Worm (Caenorhabditis elegans) whole organism, young adult: ENCODE data around the gene C54D10.10.

Experiments used
- B0035.1 ChIP-seq: sonication (generic microtip); optimal IDR thresholded peaks from 2 replicates; lab custom pipeline; 2016; ENCODE audit warnings: missing genetic modification characterization, mild to moderate bottlenecking, missing compliant biosample characterization, missing genotype, missing genetic modification reagents
- C17E4.6 ChIP-seq: fragments of 200-800 bp; sonication (Bioruptor generic); IDR thresholded peaks from 2 replicates; pipeline ENCODE4 v1.3.6; 2022; ENCODE audit warnings: missing genetic modification reagents, missing genetic modification characterization, missing compliant biosample characterization
- F10E7.11 ChIP-seq: sonication (generic microtip); optimal IDR thresholded peaks from 2 replicates; lab custom pipeline; 2017; ENCODE audit warnings: mild to moderate bottlenecking, missing genetic modification characterization, moderate library complexity, missing compliant biosample characterization
- F22D6.2 ChIP-seq: sonication (generic microtip); optimal IDR thresholded peaks from 2 replicates; lab custom pipeline; 2016; ENCODE audit warnings: mild to moderate bottlenecking, missing genetic modification characterization, missing compliant biosample characterization
- F23B12.7 ChIP-seq: sonication (generic microtip); optimal IDR thresholded peaks from 2 replicates; lab custom pipeline; 2017; ENCODE audit warnings: missing genetic modification characterization, mild to moderate bottlenecking, missing compliant biosample characterization, antibody characterized with exemption, moderate library complexity; ENCODE audit not compliant: insufficient read depth
- K11D2.4 ChIP-seq: fragments of 200-800 bp; sonication (Bioruptor generic); IDR thresholded peaks from 2 replicates; pipeline ENCODE4 v1.3.6; 2022; ENCODE audit warnings: missing genetic modification reagents, missing genetic modification characterization, missing compliant biosample characterization
- T26A5.8 ChIP-seq: sonication (generic microtip); optimal IDR thresholded peaks from 2 replicates; lab custom pipeline; 2016; ENCODE audit warnings: missing genetic modification characterization, missing compliant biosample characterization
- Y53G8AR.9 ChIP-seq: fragments of 200-800 bp; sonication (Bioruptor generic); conservative IDR thresholded peaks from 2 replicates; pipeline ENCODE4 v1.3.6; 2022; ENCODE audit warnings: missing genetic modification reagents, missing genetic modification characterization, missing compliant biosample characterization
- Y95B8A.8 ChIP-seq: fragments of 200-800 bp; sonication (Bioruptor generic); IDR thresholded peaks from 2 replicates; pipeline ENCODE4 v1.3.6; 2022; ENCODE audit warnings: missing genetic modification reagents, missing genetic modification characterization, missing compliant biosample characterization
- ZK185.1 ChIP-seq: sonication (generic microtip); optimal IDR thresholded peaks from 2 replicates; lab custom pipeline; 2016; ENCODE audit warnings: mild to moderate bottlenecking, missing genetic modification characterization, missing compliant biosample characterization; ENCODE audit not compliant: poor library complexity, severe bottlenecking
- akir-1 ChIP-seq: fragments of 200-800 bp; sonication (Bioruptor generic); optimal IDR thresholded peaks from 2 replicates; lab custom pipeline; 2018; ENCODE audit warnings: mild to moderate bottlenecking, missing genetic modification characterization, moderate library complexity, missing compliant biosample characterization
- athp-1 ChIP-seq: sonication (generic microtip); optimal IDR thresholded peaks from 2 replicates; lab custom pipeline; 2017; ENCODE audit warnings: mild to moderate bottlenecking, missing genetic modification characterization, missing compliant biosample characterization
- attf-3 ChIP-seq: fragments of 200-800 bp; sonication (Bioruptor generic); conservative IDR thresholded peaks from 2 replicates; pipeline ENCODE4 v1.3.6; 2022; ENCODE audit warnings: missing genetic modification reagents, missing genetic modification characterization, missing compliant biosample characterization
- attf-5 ChIP-seq: fragments of 200-800 bp; sonication (Bioruptor generic); optimal IDR thresholded peaks from 2 replicates; lab custom pipeline; 2018; ENCODE audit warnings: mild to moderate bottlenecking, missing genetic modification characterization, missing compliant biosample characterization
- attf-6 ChIP-seq: fragments of 200-800 bp; sonication (Bioruptor generic); IDR thresholded peaks from 2 replicates; pipeline ENCODE4 v1.3.6; 2022; ENCODE audit warnings: missing genetic modification reagents, missing genetic modification characterization, missing compliant biosample characterization
- cebp-1 ChIP-seq, 2 experiments: fragments of 200-800 bp in 1 of 2; sonication (Bioruptor generic) in 1 of 2; sonication (generic microtip) in 1 of 2; IDR thresholded peaks in 1 of 2; optimal IDR thresholded peaks in 1 of 2; 2 replicates each; pipeline versions ENCODE4 v1.3.6 to Lab custom; 2017 to 2022; ENCODE audit warnings: missing compliant biosample characterization in 2 of 2, missing genetic modification characterization in 2 of 2, mild to moderate bottlenecking in 1 of 2, missing genetic modification reagents in 1 of 2, moderate library complexity in 1 of 2
- dpff-1 ChIP-seq: sonication (generic microtip); optimal IDR thresholded peaks from 2 replicates; lab custom pipeline; 2017; ENCODE audit warnings: mild to moderate bottlenecking, missing genetic modification characterization, missing compliant biosample characterization
- ekl-4 ChIP-seq: fragments of 200-800 bp; sonication (Bioruptor generic); IDR thresholded peaks from 2 replicates; pipeline ENCODE4 v1.3.6; 2022; ENCODE audit warnings: missing genetic modification reagents, missing genetic modification characterization, missing compliant biosample characterization
- hlh-12 ChIP-seq: sonication (generic microtip); optimal IDR thresholded peaks from 2 replicates; lab custom pipeline; 2016; ENCODE audit warnings: missing genetic modification characterization, missing compliant biosample characterization
- hmg-1.2 ChIP-seq: fragments of 200-800 bp; sonication (Bioruptor generic); IDR thresholded peaks from 2 replicates; pipeline ENCODE4 v1.3.6; 2022; ENCODE audit warnings: missing genetic modification reagents, missing genetic modification characterization, missing compliant biosample characterization
- lag-1 ChIP-seq: fragments of 200-800 bp; sonication (Bioruptor generic); IDR thresholded peaks from 2 replicates; pipeline ENCODE4 v1.3.6; 2022; ENCODE audit warnings: missing genetic modification reagents, missing genetic modification characterization, missing compliant biosample characterization
- let-607 ChIP-seq, 2 experiments: fragments of 200-800 bp in 1 of 2; sonication (Bioruptor generic) in 1 of 2; sonication (generic microtip) in 1 of 2; optimal IDR thresholded peaks; 2 replicates each; lab custom pipeline; 2016 to 2018; ENCODE audit warnings: mild to moderate bottlenecking in 2 of 2, missing compliant biosample characterization in 2 of 2, missing genetic modification characterization in 2 of 2, moderate library complexity in 2 of 2, missing genotype in 1 of 2
- lin-35 ChIP-seq, 3 experiments: fragments of 150-350 bp in 2 of 3; sonication (generic microtip) in 1 of 3; optimal IDR thresholded peaks; 2 replicates each; lab custom pipeline; 2014 to 2018; ENCODE audit warnings: missing biosample characterization in 3 of 3, missing genetic modification characterization in 3 of 3, missing genetic modification reagents in 3 of 3
- lin-40 ChIP-seq: sonication (generic microtip); optimal IDR thresholded peaks from 2 replicates; lab custom pipeline; 2016; ENCODE audit warnings: missing genetic modification characterization, mild to moderate bottlenecking, missing compliant biosample characterization, missing genotype, missing genetic modification reagents
- lin-54 ChIP-seq: fragments of 200-800 bp; sonication (Bioruptor generic); optimal IDR thresholded peaks from 2 replicates; lab custom pipeline; 2018; ENCODE audit warnings: mild to moderate bottlenecking, missing genetic modification characterization, missing compliant biosample characterization
- lsl-1 ChIP-seq: fragments of 200-800 bp; sonication (Bioruptor generic); optimal IDR thresholded peaks from 2 replicates; lab custom pipeline; 2018; ENCODE audit warnings: mild to moderate bottlenecking, missing genetic modification characterization, moderate library complexity, missing compliant biosample characterization
- madf-10 ChIP-seq: sonication (generic microtip); optimal IDR thresholded peaks from 2 replicates; lab custom pipeline; 2016; ENCODE audit warnings: mild to moderate bottlenecking, missing genetic modification characterization, missing compliant biosample characterization
- madf-8 ChIP-seq: fragments of 200-800 bp; sonication (Bioruptor generic); conservative IDR thresholded peaks from 2 replicates; pipeline ENCODE4 v1.3.6; 2022; ENCODE audit warnings: missing genetic modification reagents, missing genetic modification characterization, missing compliant biosample characterization
- mcd-1 ChIP-seq: fragments of 200-800 bp; sonication (Bioruptor generic); IDR thresholded peaks from 2 replicates; pipeline ENCODE4 v1.3.6; 2022; ENCODE audit warnings: missing genetic modification reagents, missing genetic modification characterization, missing compliant biosample characterization
- pbrm-1 ChIP-seq: fragments of 200-800 bp; sonication (Bioruptor generic); IDR thresholded peaks from 2 replicates; pipeline ENCODE4 v1.3.6; 2022; ENCODE audit warnings: missing genetic modification reagents, missing genetic modification characterization, missing compliant biosample characterization
- rcor-1 ChIP-seq: fragments of 200-800 bp; sonication (Bioruptor generic); IDR thresholded peaks from 2 replicates; pipeline ENCODE4 v1.3.6; 2022; ENCODE audit warnings: missing genetic modification reagents, missing genetic modification characterization, missing compliant biosample characterization
- snpc-1.1 ChIP-seq: sonication (generic microtip); optimal IDR thresholded peaks from 2 replicates; lab custom pipeline; 2017; ENCODE audit warnings: missing genetic modification characterization, mild to moderate bottlenecking, missing compliant biosample characterization, antibody characterized with exemption, moderate library complexity, missing genotype, missing genetic modification reagents; ENCODE audit not compliant: insufficient read depth
- snpc-4 ChIP-seq, 5 experiments: fragments of 150-350 bp in 1 of 5; sonication (generic microtip) in 4 of 5; optimal IDR thresholded peaks; 2 replicates each; lab custom pipeline; 2014 to 2018; ENCODE audit warnings: missing genetic modification characterization in 5 of 5, missing biosample characterization in 3 of 5, antibody characterized with exemption in 2 of 5, mild to moderate bottlenecking in 2 of 5, missing compliant biosample characterization in 2 of 5, missing genotype in 2 of 5, moderate library complexity in 2 of 5, missing genetic modification reagents in 1 of 5
- tbp1 ChIP-seq: fragments of 200-800 bp; sonication (Bioruptor generic); optimal IDR thresholded peaks from 2 replicates; lab custom pipeline; 2018; ENCODE audit warnings: mild to moderate bottlenecking, missing genetic modification characterization, missing compliant biosample characterization
- ztf-18 ChIP-seq: sonication (generic microtip); optimal IDR thresholded peaks from 2 replicates; lab custom pipeline; 2016; ENCODE audit warnings: missing genotype, mild to moderate bottlenecking, missing genetic modification characterization, missing compliant biosample characterization

C54D10.10 gene

DNA sequence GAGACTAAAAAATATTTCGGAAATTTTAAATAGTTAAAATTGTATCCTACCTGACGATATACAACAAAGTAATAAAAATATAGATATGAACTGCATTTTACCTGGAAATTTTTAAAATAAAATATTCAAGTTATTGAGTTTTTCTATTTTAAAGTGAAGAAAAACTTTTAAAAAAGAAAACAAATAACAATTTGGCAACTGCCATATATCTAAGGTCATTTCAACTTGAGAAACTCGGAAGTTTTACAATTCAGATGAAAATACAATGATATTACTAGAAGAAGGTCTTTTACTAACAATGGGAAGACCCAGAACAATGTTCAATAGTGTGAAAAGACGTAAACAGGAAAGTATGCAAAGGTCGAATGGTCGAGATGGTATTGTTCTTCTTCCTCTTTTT is at the start of gene C54D10.10:
Gene C54D10.10 (minus strand): TSS at position 101 of the 400 bp plus-strand sequence.
- TF ChIP-seq Y95B8A.8 (GFP tag; lab: Robert Waterston, UW) (no peak), madf-10 (tag; lab: Kevin White, UChicago) (no peak), madf-8 (no peak), attf-6 (GFP tag; lab: Robert Waterston, UW) (no peak), T26A5.8 (tag; lab: Kevin White, UChicago) (no peak), ekl-4 (no peak), hlh-12 (tag; lab: Kevin White, UChicago) (no peak), K11D2.4 (GFP tag; lab: Robert Waterston, UW) (no peak), snpc-1.1 (no peak)

DNA sequence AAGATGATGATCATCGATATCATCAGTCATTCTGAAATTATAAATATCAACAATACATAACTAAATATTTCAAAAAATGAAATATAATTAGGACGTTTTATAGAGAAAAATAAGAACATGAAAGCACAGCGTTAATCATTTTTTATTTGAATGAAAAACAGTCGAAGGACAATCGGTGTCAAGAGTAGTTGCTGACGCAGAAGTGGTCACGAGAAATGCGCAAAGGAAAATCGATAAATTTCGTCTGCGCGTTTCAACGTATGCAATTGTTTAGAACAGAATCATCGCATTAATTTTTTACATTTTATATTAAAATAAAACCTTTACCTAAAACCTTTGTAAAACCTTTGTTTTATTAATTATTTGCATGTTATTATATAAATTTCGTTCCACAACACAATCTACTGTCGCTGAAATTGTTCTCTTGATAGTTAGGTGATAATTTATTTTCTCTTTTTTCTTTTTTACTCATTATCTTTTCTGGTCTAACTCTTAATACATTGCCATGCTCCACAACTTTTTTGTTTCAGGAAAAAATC is 48.0 kb upstream of the C54D10.10 start, which contains the start of the genes W04D2.4 and rbm-25:
Gene W04D2.4 (minus strand): TSS at position 31 of the 539 bp plus-strand sequence.
Gene rbm-25 (plus strand): TSS at position 489 of the 539 bp plus-strand sequence.
- peak; percentile 24 for TF ChIP-seq tbp1 (GFP tag; lab: Kevin White, UChicago)
- peak; percentile 2 for TF ChIP-seq akir-1 (GFP tag; lab: Kevin White, UChicago)
- peak; percentile 1 for TF ChIP-seq lsl-1 (GFP tag; lab: Kevin White, UChicago)
- TF ChIP-seq lin-35 (GFP tag; optimal IDR thresholded peaks at IDR 0.05; lab: Kevin White, UChicago) = peak in 1 of 3 experiments; percentile 67
- TF ChIP-seq attf-5 (GFP tag; lab: Kevin White, UChicago) = peak; percentile 52
- TF ChIP-seq athp-1 = no peak
- 0 out of 2 replicates have a peak, but pooled peaks have one; percentile 53 for TF ChIP-seq Y53G8AR.9 (GFP tag; lab: Robert Waterston, UW)
- peak in 1 of 2 experiments; percentile 9 for TF ChIP-seq let-607 (tag; optimal IDR thresholded peaks at IDR 0.05; lab: Kevin White, UChicago)
- peak; percentile 63; the same call in 1 of the 2 replicates for TF ChIP-seq pbrm-1 (GFP tag; lab: Robert Waterston, UW)
- TF ChIP-seq madf-10 (tag; lab: Kevin White, UChicago) = no peak
- peak; percentile 94 for TF ChIP-seq ztf-18
- TF ChIP-seq F22D6.2 (tag; lab: Kevin White, UChicago) = no peak
- TF ChIP-seq mcd-1 (GFP tag; lab: Robert Waterston, UW) = peak; percentile 71
- peak; percentile 16; the same call in 1 of the 2 replicates for TF ChIP-seq hmg-1.2 (GFP tag; lab: Robert Waterston, UW)
- TF ChIP-seq dpff-1 = no peak
- peak; percentile 9 for TF ChIP-seq F23B12.7 (tag; lab: Kevin White, UChicago)
- TF ChIP-seq ZK185.1 (tag; lab: Kevin White, UChicago) = peak; percentile 42
- TF ChIP-seq lag-1 (GFP tag; lab: Robert Waterston, UW) = no peak
- no peak for TF ChIP-seq cebp-1 (GFP tag; IDR thresholded peaks at IDR 0.05; lab: Robert Waterston, UW)
- TF ChIP-seq cebp-1 (tag; optimal IDR thresholded peaks at IDR 0.05; lab: Kevin White, UChicago) = peak; percentile 67
- peak; percentile 38 for TF ChIP-seq lin-54 (GFP tag; lab: Kevin White, UChicago)
- TF ChIP-seq lin-40 (tag; lab: Kevin White, UChicago) = peak; percentile 83
- peak; percentile 55 for TF ChIP-seq attf-3 (GFP tag; lab: Robert Waterston, UW)
- 0 out of 2 replicates have a peak, but pooled peaks have one; percentile 25 for TF ChIP-seq rcor-1 (GFP tag; lab: Robert Waterston, UW)
- peak; percentile 1 for TF ChIP-seq snpc-4 (GFP tag; optimal IDR thresholded peaks at IDR 0.05; lab: Kevin White, UChicago)
- peak in 3 of 4 experiments; percentile 80 to 81 (median 80) for TF ChIP-seq snpc-4 (tag; optimal IDR thresholded peaks at IDR 0.05; lab: Kevin White, UChicago)

- TF ChIP-seq F10E7.11 (no peak), cebp-1 (GFP tag; IDR thresholded peaks at IDR 0.05; lab: Robert Waterston, UW) (no peak), cebp-1 (tag; optimal IDR thresholded peaks at IDR 0.05; lab: Kevin White, UChicago) (no peak), F23B12.7 (tag; lab: Kevin White, UChicago) (no peak), attf-3 (GFP tag; lab: Robert Waterston, UW) (no peak), B0035.1 (no peak), C17E4.6 (GFP tag; lab: Robert Waterston, UW) (no peak)
Observed at ce11 chrV:12494522-12494921, 44.7 kb upstream of the C54D10.10 start, which contains the start of gene mrps-11. Gene mrps-11 (minus strand): TSS chrV:12494622.
